Worm (Caenorhabditis elegans): ENCODE results near the gene otub-4.

Gene otub-4

DNA sequence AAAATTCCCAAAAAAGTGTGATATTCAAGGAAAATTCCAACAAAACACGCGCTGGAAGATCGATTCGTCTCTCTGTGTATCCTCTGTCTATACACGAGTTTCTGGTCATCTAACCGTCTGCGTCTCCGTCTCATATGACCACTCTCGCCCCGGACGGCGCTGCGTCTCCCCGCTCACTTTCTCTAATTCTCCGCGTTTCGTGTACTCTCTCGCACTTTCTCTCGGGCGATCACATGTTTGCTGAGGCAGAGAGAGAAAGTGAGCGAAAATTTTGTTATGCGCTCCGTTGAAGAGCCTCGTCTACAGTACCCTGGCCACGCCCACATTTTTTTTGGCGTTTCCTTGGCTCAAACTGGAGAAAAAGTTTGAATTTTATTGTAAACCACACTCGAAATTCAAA, 6.7 kb upstream of the otub-4 start (continued):
- TF ChIP-seq lir-3 (tag; optimal IDR thresholded peaks at IDR 0.05; ENCODE audit: poor library complexity) (no peak), nhr-77 (tag; optimal IDR thresholded peaks at IDR 0.05) (peak; percentile 78), ceh-88 (GFP tag; IDR thresholded peaks at IDR 0.05) (peak; percentile 84), nhr-84 (tag; optimal IDR thresholded peaks at IDR 0.05) (no peak), pax-3 (tag; optimal IDR thresholded peaks at IDR 0.05) (peak; percentile 74), elt-2 (tag; optimal IDR thresholded peaks at IDR 0.05) (peak; percentile 86), ces-1 (GFP tag; optimal IDR thresholded peaks at IDR 0.05) (no peak), unc-62 (GFP tag; optimal IDR thresholded peaks at IDR 0.05) (no peak), efl-3 (GFP tag; optimal IDR thresholded peaks at IDR 0.05) (no peak), alr-1 (tag; optimal IDR thresholded peaks at IDR 0.05; ENCODE audit: borderline replicate concordance) (no peak), fos-1 (tag; optimal IDR thresholded peaks at IDR 0.05) (peak; percentile 76), lin-13 (GFP tag; optimal IDR thresholded peaks at IDR 0.05) (peak; percentile 92), C04F5.9 (tag; optimal IDR thresholded peaks at IDR 0.05) (peak; percentile 66), mdl-1 (tag; optimal IDR thresholded peaks at IDR 0.05) (peak; percentile 58 to 95), nhr-19 (GFP tag; conservative IDR thresholded peaks at IDR 0.05) (peak; percentile 95), snpc-4 (tag; optimal IDR thresholded peaks at IDR 0.05) (peak; percentile 54), mef-2 (tag; optimal IDR thresholded peaks at IDR 0.05) (peak; percentile 41), ets-5 (GFP tag; IDR thresholded peaks at IDR 0.05) (no peak), aha-1 (tag; optimal IDR thresholded peaks at IDR 0.05) (peak; percentile 93), F16B12.6 (tag; optimal IDR thresholded peaks at IDR 0.05) (peak; percentile 74), lsy-2 (tag; optimal IDR thresholded peaks at IDR 0.05) (peak; percentile 95), mep-1 (tag; optimal IDR thresholded peaks at IDR 0.05) (peak; percentile 89), lin-15B (tag; optimal IDR thresholded peaks at IDR 0.05) (peak; percentile 67), rnt-1 (tag; optimal IDR thresholded peaks at IDR 0.05) (peak; percentile 92), ceh-63 (GFP tag; optimal IDR thresholded peaks at IDR 0.05) (no peak), Y116A8C.19 (tag; optimal IDR thresholded peaks at IDR 0.05; ENCODE audit: borderline replicate concordance) (no peak), nhr-85 (tag) (peak; percentile 96), fkh-8 (tag; optimal IDR thresholded peaks at IDR 0.05) (peak; percentile 94), tbx-2 (tag; optimal IDR thresholded peaks at IDR 0.05) (peak; percentile 95), vab-15 (tag; optimal IDR thresholded peaks at IDR 0.05) (no peak), fkh-4 (tag; optimal IDR thresholded peaks at IDR 0.05; ENCODE audit: borderline replicate concordance) (peak; percentile 49), blmp-1 (tag; optimal IDR thresholded peaks at IDR 0.05) (peak; percentile 99), ztf-11 (tag; optimal IDR thresholded peaks at IDR 0.05) (peak in 1 of 2 experiments; percentile 83), nhr-47 (tag; optimal IDR thresholded peaks at IDR 0.05) (peak; percentile 97), lin-35 (GFP tag; optimal IDR thresholded peaks at IDR 0.05) (peak; percentile 86 to 89), aly-2 (tag; optimal IDR thresholded peaks at IDR 0.05) (no peak), ama-1 (optimal IDR thresholded peaks at IDR 0.05) (no peak), efl-1 (optimal IDR thresholded peaks at IDR 0.05) (peak; percentile 93 to 96), efl-1 (GFP tag; optimal IDR thresholded peaks at IDR 0.05 in 1 of 2) (peak; percentile 80 to 98), sup-37 (GFP tag; optimal IDR thresholded peaks at IDR 0.05) (peak; percentile 28), swsn-7 (tag; optimal IDR thresholded peaks at IDR 0.05) (peak; percentile 96), unc-98 (GFP tag; IDR thresholded peaks at IDR 0.05) (0 out of 2 replicates have a peak, but pooled peaks have one; percentile 36), nhr-71 (tag; optimal IDR thresholded peaks at IDR 0.05) (peak; percentile 98), pqm-1 (tag; optimal IDR thresholded peaks at IDR 0.05) (no peak), mab-9 (GFP tag; IDR thresholded peaks at IDR 0.05) (peak; percentile 92), grh-1 (GFP tag; IDR thresholded peaks at IDR 0.05) (peak; percentile 92), C34B4.2 (tag; optimal IDR thresholded peaks at IDR 0.05) (no peak), hlh-4 (tag; optimal IDR thresholded peaks at IDR 0.05) (no peak), ceh-90 (tag; optimal IDR thresholded peaks at IDR 0.05) (no peak), jun-1 (tag; optimal IDR thresholded peaks at IDR 0.05) (peak; percentile 87), dsc-1 (tag; optimal IDR thresholded peaks at IDR 0.05) (peak; percentile 90), snu-23 (GFP tag; optimal IDR thresholded peaks at IDR 0.05) (peak; percentile 97), nhr-76 (tag; optimal IDR thresholded peaks at IDR 0.05) (no peak), zip-4 (GFP tag; optimal IDR thresholded peaks at IDR 0.05) (peak; percentile 74)

Measured in whole organism, L1 larva.